Worm (Caenorhabditis elegans) whole organism, mixed stage, embryonic: ENCODE data around the gene hsp-25.

Experiments
- ceh-39 ChIP-seq: fragments of 150-350 bp; optimal IDR thresholded peaks from 2 replicates; lab custom pipeline; 2014; ENCODE audit warnings: missing biosample characterization, missing genetic modification characterization
- nhr-76 ChIP-seq: sonication (generic microtip); optimal IDR thresholded peaks from 2 replicates; lab custom pipeline; 2017; ENCODE audit warnings: missing biosample characterization, missing genetic modification characterization

DNA sequence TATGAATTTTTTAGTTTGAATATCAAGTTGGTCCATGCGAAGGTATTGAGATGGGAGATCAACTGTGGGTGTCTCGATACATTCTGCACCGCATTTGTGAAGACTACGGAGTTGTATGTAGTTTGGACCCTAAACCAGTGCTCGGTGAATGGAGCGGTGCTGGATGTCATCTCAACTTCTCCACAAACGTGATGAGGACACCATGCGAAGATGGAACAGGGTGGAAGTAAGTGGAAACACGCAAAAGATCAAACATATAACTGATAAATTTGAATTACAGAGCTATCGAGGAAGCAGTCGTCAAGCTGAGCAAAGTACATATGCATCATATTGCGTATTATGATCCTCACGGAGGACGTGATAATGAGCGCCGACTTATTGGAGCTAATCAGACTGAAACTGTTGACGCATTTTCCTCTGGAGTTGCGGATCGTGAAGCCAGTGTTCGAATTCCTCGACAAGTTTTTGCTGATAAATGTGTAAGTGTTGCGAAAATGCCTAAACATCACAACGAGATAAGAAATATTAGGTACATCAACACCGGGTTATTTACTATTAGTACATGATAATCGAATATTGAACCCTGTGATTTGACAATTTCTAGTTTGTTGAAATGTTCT lies 19.8 kb upstream of the hsp-25 start:
- no peak for TF ChIP-seq ceh-39 (tag; lab: Kevin White, UChicago)
- no peak for TF ChIP-seq nhr-76
